Fruit fly (Drosophila melanogaster) whole organism, embryonic: ENCODE measurements around the gene CG3529.

ENCODE experiments used
- ATbp ChIP-seq: fragments of 200-800 bp; sonication (Bioruptor generic); optimal IDR thresholded peaks from 2 replicates; lab custom pipeline; 2017; ENCODE audit warnings: missing biosample characterization, mild to moderate bottlenecking, missing genetic modification characterization, missing genetic modification reagents
- Awh ChIP-seq: fragments of 200-800 bp; sonication (Bioruptor generic); IDR thresholded peaks from 2 replicates; pipeline ENCODE4, ENCODE4 v1.3.6; 2022; ENCODE audit warnings: missing biosample characterization, missing genetic modification characterization
- B-H2 ChIP-seq: fragments of 200-800 bp; sonication (Bioruptor generic); optimal IDR thresholded peaks from 2 replicates; lab custom pipeline; 2018; ENCODE audit warnings: missing biosample characterization, mild to moderate bottlenecking, missing genetic modification characterization
- CG12071 ChIP-seq: fragments of 200-800 bp; sonication (Bioruptor generic); optimal IDR thresholded peaks from 3 replicates; lab custom pipeline; 2018; ENCODE audit warnings: missing biosample characterization, mild to moderate bottlenecking, missing genetic modification characterization
- CG12155 ChIP-seq: fragments of 200-800 bp; sonication (Bioruptor generic); optimal IDR thresholded peaks from 3 replicates; lab custom pipeline; 2016; ENCODE audit warnings: missing biosample characterization, missing genetic modification characterization
- CG12391 ChIP-seq: fragments of 200-800 bp; sonication (Bioruptor generic); optimal IDR thresholded peaks from 3 replicates; lab custom pipeline; 2018; ENCODE audit warnings: missing biosample characterization, mild to moderate bottlenecking, missing genetic modification characterization, moderate library complexity
- CG13296 ChIP-seq: fragments of 200-800 bp; sonication (Bioruptor generic); optimal IDR thresholded peaks from 3 replicates; lab custom pipeline; 2018; ENCODE audit warnings: missing biosample characterization, mild to moderate bottlenecking, missing genetic modification characterization
- CG13424 ChIP-seq: fragments of 200-800 bp; sonication (Bioruptor generic); optimal IDR thresholded peaks from 2 replicates; lab custom pipeline; 2019; ENCODE audit warnings: missing biosample characterization, mild to moderate bottlenecking, missing genetic modification characterization, moderate library complexity
- CG13624 ChIP-seq: fragments of 200-800 bp; sonication (Bioruptor generic); optimal IDR thresholded peaks from 2 replicates; lab custom pipeline; 2016; ENCODE audit warnings: missing biosample characterization, missing genetic modification characterization
- CG13894 ChIP-seq: fragments of 200-800 bp; sonication (Bioruptor generic); optimal IDR thresholded peaks from 3 replicates; lab custom pipeline; 2018; ENCODE audit warnings: missing biosample characterization, mild to moderate bottlenecking, missing genetic modification characterization, moderate library complexity
- CG14965 ChIP-seq: fragments of 200-800 bp; sonication (Bioruptor generic); optimal IDR thresholded peaks from 2 replicates; lab custom pipeline; 2016; ENCODE audit warnings: missing biosample characterization, missing genetic modification characterization, borderline replicate concordance
- CG15073 ChIP-seq: fragments of 200-800 bp; sonication (Bioruptor generic); optimal IDR thresholded peaks from 2 replicates; lab custom pipeline; 2016; ENCODE audit warnings: missing biosample characterization, missing genetic modification characterization
- CG15514 ChIP-seq: fragments of 200-800 bp; sonication (Bioruptor generic); optimal IDR thresholded peaks from 3 replicates; lab custom pipeline; 2017; ENCODE audit warnings: missing biosample characterization, missing genetic modification characterization, mild to moderate bottlenecking, moderate library complexity, missing genetic modification reagents
- CG33557 ChIP-seq: fragments of 200-800 bp; sonication (Bioruptor generic); optimal IDR thresholded peaks from 2 replicates; lab custom pipeline; 2019; ENCODE audit warnings: missing biosample characterization, mild to moderate bottlenecking, missing genetic modification characterization, moderate library complexity
- CG3726 ChIP-seq: fragments of 200-800 bp; sonication (Bioruptor generic); IDR thresholded peaks from 3 replicates; pipeline ENCODE4, ENCODE4 v1.3.6; 2022; ENCODE audit warnings: missing biosample characterization, missing genetic modification characterization
- CG3838 ChIP-seq: fragments of 200-800 bp; sonication (Bioruptor generic); optimal IDR thresholded peaks from 3 replicates; lab custom pipeline; 2016; ENCODE audit warnings: missing biosample characterization, missing genetic modification characterization
- CG4404 ChIP-seq: fragments of 200-800 bp; sonication (Bioruptor generic); IDR thresholded peaks from 2 replicates; pipeline ENCODE4 v1.3.6; 2022; ENCODE audit warnings: missing biosample characterization, missing genetic modification characterization
- CG4424 ChIP-seq: fragments of 200-800 bp; sonication (Bioruptor generic); optimal IDR thresholded peaks from 3 replicates; lab custom pipeline; 2016; ENCODE audit warnings: missing biosample characterization, missing genetic modification characterization
- CG4730 ChIP-seq: fragments of 200-800 bp; sonication (Bioruptor generic); IDR thresholded peaks from 2 replicates; pipeline ENCODE4 v1.3.6; 2022; ENCODE audit warnings: missing biosample characterization, missing genetic modification characterization
- CG6272 ChIP-seq: fragments of 200-800 bp; sonication (Bioruptor generic); IDR thresholded peaks from 2 replicates; pipeline ENCODE4 v1.3.6; 2022; ENCODE audit warnings: missing biosample characterization, missing genetic modification characterization
- CG7556 ChIP-seq: fragments of 200-800 bp; sonication (Bioruptor generic); optimal IDR thresholded peaks from 2 replicates; lab custom pipeline; 2017; ENCODE audit warnings: missing biosample characterization, mild to moderate bottlenecking, missing genetic modification characterization
- CG8388 ChIP-seq: fragments of 200-800 bp; sonication (Bioruptor generic); optimal IDR thresholded peaks from 2 replicates; lab custom pipeline; 2019; ENCODE audit warnings: missing biosample characterization, mild to moderate bottlenecking, missing genetic modification characterization, moderate library complexity
- CG8944 ChIP-seq: fragments of 200-800 bp; sonication (Bioruptor generic); optimal IDR thresholded peaks from 3 replicates; lab custom pipeline; 2016; ENCODE audit warnings: missing biosample characterization, missing genetic modification characterization
- Deaf1 ChIP-seq: fragments of 200-800 bp; optimal IDR thresholded peaks from 3 replicates; lab custom pipeline; 2019; ENCODE audit warnings: missing biosample characterization, mild to moderate bottlenecking, missing genetic modification characterization, moderate library complexity
- Dref ChIP-seq: fragments of 200-800 bp; sonication (Bioruptor generic); IDR thresholded peaks from 2 replicates; pipeline ENCODE4 v1.3.6; 2022; ENCODE audit warnings: missing biosample characterization, missing genetic modification characterization
- Fer1 ChIP-seq: fragments of 200-800 bp; sonication (Bioruptor generic); optimal IDR thresholded peaks from 2 replicates; lab custom pipeline; 2017; ENCODE audit warnings: missing biosample characterization, mild to moderate bottlenecking, missing genetic modification characterization
- Kr ChIP-seq: fragments of 200-800 bp; sonication (Bioruptor generic); optimal IDR thresholded peaks from 2 replicates; lab custom pipeline; 2017; ENCODE audit warnings: missing biosample characterization, mild to moderate bottlenecking, missing genetic modification characterization
- MTF-1 ChIP-seq: fragments of 200-800 bp; sonication (Bioruptor generic); optimal IDR thresholded peaks from 2 replicates; lab custom pipeline; 2018; ENCODE audit warnings: missing biosample characterization, mild to moderate bottlenecking, missing genetic modification characterization, borderline replicate concordance
- NK7.1 ChIP-seq: fragments of 200-800 bp; sonication (Bioruptor generic); optimal IDR thresholded peaks from 3 replicates; lab custom pipeline; 2016; ENCODE audit warnings: missing biosample characterization, missing genetic modification characterization
- Six4 ChIP-seq: fragments of 200-800 bp; sonication (Bioruptor generic); optimal IDR thresholded peaks from 2 replicates; lab custom pipeline; 2016; ENCODE audit warnings: missing biosample characterization, missing genetic modification characterization
- Sry-δ ChIP-seq: fragments of 200-800 bp; sonication (Bioruptor generic); optimal IDR thresholded peaks from 2 replicates; lab custom pipeline; 2016; ENCODE audit warnings: missing biosample characterization, missing genetic modification characterization
- gem ChIP-seq: fragments of 200-800 bp; sonication (Bioruptor generic); optimal IDR thresholded peaks from 2 replicates; lab custom pipeline; 2019; ENCODE audit warnings: missing biosample characterization, mild to moderate bottlenecking, missing genetic modification characterization, moderate library complexity
- h ChIP-seq: fragments of >200 bp; optimal IDR thresholded peaks from 2 replicates; lab custom pipeline; 2017
- insv ChIP-seq, 2 experiments: fragments of 200-800 bp; sonication (Bioruptor generic); optimal IDR thresholded peaks; 3 replicates each; lab custom pipeline; 2016 to 2018; ENCODE audit warnings: missing biosample characterization in 2 of 2, missing genetic modification characterization in 2 of 2
- inv ChIP-seq: fragments of 200-800 bp; sonication (Bioruptor generic); IDR thresholded peaks from 2 replicates; pipeline ENCODE4 v1.3.6; 2022; ENCODE audit warnings: missing biosample characterization, missing genetic modification characterization; ENCODE audit not compliant: partially characterized antibody
- kni ChIP-seq: fragments of 200-800 bp; sonication (Bioruptor generic); optimal IDR thresholded peaks from 3 replicates; lab custom pipeline; 2017; ENCODE audit warnings: mild to moderate bottlenecking, missing biosample characterization, missing genetic modification reagents, missing genetic modification characterization
- mld ChIP-seq: fragments of 200-800 bp; sonication (Bioruptor generic); IDR thresholded peaks from 3 replicates; pipeline ENCODE4 v1.3.6; 2022; ENCODE audit warnings: missing biosample characterization, missing genetic modification characterization; ENCODE audit not compliant: partially characterized antibody
- nmo ChIP-seq: fragments of 200-800 bp; sonication (Bioruptor generic); optimal IDR thresholded peaks from 2 replicates; lab custom pipeline; 2018; ENCODE audit warnings: missing biosample characterization, mild to moderate bottlenecking, missing genetic modification characterization, moderate library complexity
- p53 ChIP-seq: fragments of 200-800 bp; sonication (Bioruptor generic); optimal IDR thresholded peaks from 2 replicates; lab custom pipeline; 2016; ENCODE audit warnings: missing biosample characterization, missing genetic modification characterization
- ranshi ChIP-seq: fragments of 200-800 bp; sonication (Bioruptor generic); IDR thresholded peaks from 2 replicates; pipeline ENCODE4 v1.3.6; 2022; ENCODE audit warnings: missing biosample characterization, missing genetic modification characterization
- run ChIP-seq: fragments of 200-800 bp; sonication (Bioruptor generic); optimal IDR thresholded peaks from 3 replicates; lab custom pipeline; 2018; ENCODE audit warnings: missing biosample characterization, mild to moderate bottlenecking, missing genetic modification characterization
- salm ChIP-seq: fragments of 200-800 bp; sonication (Bioruptor generic); optimal IDR thresholded peaks from 2 replicates; lab custom pipeline; 2018; ENCODE audit warnings: missing biosample characterization, mild to moderate bottlenecking, missing genetic modification characterization
- scrt ChIP-seq: fragments of 200-800 bp; sonication (Bioruptor generic); optimal IDR thresholded peaks from 2 replicates; lab custom pipeline; 2018; ENCODE audit warnings: missing biosample characterization, mild to moderate bottlenecking, missing genetic modification characterization, moderate library complexity
- slou ChIP-seq: fragments of 200-800 bp; sonication (Bioruptor generic); optimal IDR thresholded peaks from 3 replicates; lab custom pipeline; 2016; ENCODE audit warnings: missing biosample characterization, missing genetic modification characterization
- tio ChIP-seq: fragments of 200-800 bp; sonication (Bioruptor generic); optimal IDR thresholded peaks from 2 replicates; lab custom pipeline; 2017; ENCODE audit warnings: missing biosample characterization, missing genetic modification characterization, inconsistent platforms
- tll ChIP-seq, 2 experiments: fragments of 200-800 bp in 1 of 2; fragments of >200 bp in 1 of 2; sonication (Bioruptor generic) in 1 of 2; optimal IDR thresholded peaks; 2 replicates each; lab custom pipeline; 2017 to 2019; ENCODE audit warnings: missing biosample characterization in 2 of 2, missing genetic modification characterization in 2 of 2, mild to moderate bottlenecking in 1 of 2, moderate library complexity in 1 of 2
- tx ChIP-seq: fragments of 200-800 bp; sonication (Bioruptor generic); optimal IDR thresholded peaks from 2 replicates; lab custom pipeline; 2016; ENCODE audit warnings: missing biosample characterization, missing genetic modification characterization
- vvl ChIP-seq: fragments of 200-800 bp; sonication (Bioruptor generic); IDR thresholded peaks from 2 replicates; pipeline ENCODE4 v1.3.6; 2022; ENCODE audit warnings: missing biosample characterization, missing genetic modification characterization

The CG3529 gene

DNA sequence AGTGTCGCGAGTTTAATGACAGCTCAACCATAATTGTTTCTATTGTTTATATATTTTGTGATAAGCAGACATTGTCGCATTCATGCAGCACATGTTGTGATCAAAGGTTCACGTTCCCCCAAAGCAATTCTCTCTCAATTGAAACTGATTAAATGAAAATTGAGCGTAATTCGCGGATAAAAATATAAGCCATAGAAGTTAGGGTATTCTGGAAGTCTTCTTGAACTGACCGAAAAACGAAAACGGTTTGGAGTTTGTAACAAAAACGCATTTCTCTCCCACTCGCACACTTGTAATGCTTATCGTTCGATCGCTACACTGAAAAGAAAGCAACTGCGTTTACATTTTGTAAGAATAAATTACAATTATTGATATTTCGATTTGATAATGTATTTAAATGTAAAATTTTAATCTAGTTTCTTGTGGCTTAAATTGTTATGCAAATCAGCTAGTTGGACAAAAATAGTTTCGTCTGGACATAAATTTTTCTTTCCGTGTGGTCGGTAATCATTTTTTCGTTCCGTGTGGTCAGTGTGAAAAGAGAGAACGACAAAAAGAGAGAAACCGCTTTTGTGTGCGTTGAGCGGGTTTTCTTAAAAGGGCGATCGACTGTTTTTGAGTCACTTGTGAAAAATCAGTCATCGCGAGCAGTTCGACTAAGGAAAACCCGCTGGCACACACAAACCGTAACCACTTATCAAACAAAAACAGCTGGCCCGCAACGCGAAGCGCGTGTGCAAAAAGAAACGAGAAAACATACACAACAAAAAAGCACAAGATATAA lies 23.8 kb upstream of the CG3529 start, which contains the start of gene aay (continued):
- TF ChIP-seq Six4 (GFP tag; lab: Kevin White, UChicago) = peak; percentile 99
- no peak for TF ChIP-seq inv (GFP tag; lab: Robert Waterston, UW)
- TF ChIP-seq CG8388 = peak; percentile 99
- peak; percentile 81 for TF ChIP-seq CG14965 (GFP tag; lab: Kevin White, UChicago)
- TF ChIP-seq ATbp (GFP tag; lab: Kevin White, UChicago) = peak; percentile 99
- peak; percentile 99 for TF ChIP-seq CG4424 (GFP tag; lab: Kevin White, UChicago)
- TF ChIP-seq CG13296 (GFP tag; lab: Kevin White, UChicago) = peak; percentile 99
- TF ChIP-seq CG15073 (GFP tag; lab: Kevin White, UChicago) = peak; percentile 88
- peak; percentile 95 for TF ChIP-seq MTF-1
- peak; percentile 47 for TF ChIP-seq p53 (GFP tag; lab: Kevin White, UChicago)
- TF ChIP-seq Deaf1 (tag; lab: Kevin White, UChicago) = peak; percentile 90
- peak; percentile 99 for TF ChIP-seq CG13624 (GFP tag; lab: Kevin White, UChicago)
- TF ChIP-seq CG8944 = peak; percentile 95
- peak; percentile 66 for TF ChIP-seq Sry-δ (GFP tag; lab: Kevin White, UChicago)
- peak; percentile 75 for TF ChIP-seq Kr (GFP tag; lab: Kevin White, UChicago)
- peak; percentile 99 for TF ChIP-seq run (tag; lab: Kevin White, UChicago)
- TF ChIP-seq h (lab: Kevin White, UChicago) = no peak
- TF ChIP-seq CG3726 (GFP tag; lab: Robert Waterston, UW) = peak; percentile 98
- peak; percentile 97 for TF ChIP-seq scrt (GFP tag; lab: Kevin White, UChicago)
- peak; percentile 99 for TF ChIP-seq CG7556
- peak; percentile 98 for TF ChIP-seq CG33557 (GFP tag; lab: Kevin White, UChicago)
- peak; percentile 94 for TF ChIP-seq B-H2 (GFP tag; lab: Kevin White, UChicago)
- TF ChIP-seq tx (GFP tag; lab: Kevin White, UChicago) = peak; percentile 97
- TF ChIP-seq insv (GFP tag; optimal IDR thresholded peaks at IDR 0.05; lab: Kevin White, UChicago) = peak; percentile 66 to 81
- peak; percentile 100 for TF ChIP-seq CG12391 (tag; lab: Kevin White, UChicago)
- TF ChIP-seq CG6272 (GFP tag; lab: Robert Waterston, UW) = peak; percentile 97
- TF ChIP-seq CG4404 (GFP tag; lab: Robert Waterston, UW) = peak; percentile 98
- TF ChIP-seq salm (tag; lab: Kevin White, UChicago) = peak; percentile 99
- TF ChIP-seq vvl = peak; percentile 99
- peak; percentile 95 for TF ChIP-seq kni (GFP tag; lab: Kevin White, UChicago)
- peak; percentile 97 for TF ChIP-seq tio (GFP tag; lab: Kevin White, UChicago)
- peak; percentile 97 for TF ChIP-seq NK7.1 (GFP tag; lab: Kevin White, UChicago)
- TF ChIP-seq CG15514 (GFP tag; lab: Kevin White, UChicago) = peak; percentile 94
- TF ChIP-seq CG13894 (tag; lab: Kevin White, UChicago) = peak; percentile 97
- TF ChIP-seq Fer1 (GFP tag; lab: Kevin White, UChicago) = peak; percentile 99
- peak; percentile 19 to 83 for TF ChIP-seq tll (GFP tag; optimal IDR thresholded peaks at IDR 0.05; lab: Kevin White, UChicago)
- no peak for TF ChIP-seq mld
- TF ChIP-seq gem (tag; lab: Kevin White, UChicago) = peak; percentile 100
- peak; percentile 97 for TF ChIP-seq CG3838 (GFP tag; lab: Kevin White, UChicago)
- TF ChIP-seq ranshi = peak; percentile 98
- TF ChIP-seq CG12155 (GFP tag; lab: Kevin White, UChicago) = peak; percentile 97
- TF ChIP-seq CG13424 (tag; lab: Kevin White, UChicago) = peak; percentile 99
- peak; percentile 98 for TF ChIP-seq CG12071 (GFP tag; lab: Kevin White, UChicago)
- peak; percentile 97 for TF ChIP-seq Awh (GFP tag; lab: Robert Waterston, UW)
- peak; percentile 97 for TF ChIP-seq CG4730
- TF ChIP-seq Dref (GFP tag; lab: Robert Waterston, UW) = peak; percentile 40
- TF ChIP-seq nmo (GFP tag; lab: Kevin White, UChicago) = peak; percentile 99
- peak; percentile 96 for TF ChIP-seq slou (GFP tag; lab: Kevin White, UChicago)
